Fruit fly (Drosophila melanogaster): ENCODE results near the gene CG13599.

CG13599 gene

dm6 chr3R:23915042-23915428 is 16.4 kb upstream of the CG13599 start (continued):
- TF ChIP-seq Eip74EF (GFP tag; optimal IDR thresholded peaks at IDR 0.05): no peak
- peak; percentile 53 for TF ChIP-seq CG2678 (tag; optimal IDR thresholded peaks at IDR 0.05)
- TF ChIP-seq wek (GFP tag; optimal IDR thresholded peaks at IDR 0.05): no peak
- no peak for TF ChIP-seq exex (tag; optimal IDR thresholded peaks at IDR 0.05)
- TF ChIP-seq vvl (GFP tag; IDR thresholded peaks at IDR 0.05): peak; percentile 65
- no peak for TF ChIP-seq tin (GFP tag; optimal IDR thresholded peaks at IDR 0.05)
- no peak for TF ChIP-seq Scr (GFP tag; IDR thresholded peaks at IDR 0.05; ENCODE audit: partially characterized antibody)
- peak; percentile 49 for TF ChIP-seq CG7839 (tag; optimal IDR thresholded peaks at IDR 0.05)
- 0 out of 3 replicates have a peak, but pooled peaks have one; percentile 26 for TF ChIP-seq H15 (GFP tag; IDR thresholded peaks at IDR 0.05)
- TF ChIP-seq CG8290 (GFP tag; optimal IDR thresholded peaks at IDR 0.05): no peak
- TF ChIP-seq CG8290 (tag; optimal IDR thresholded peaks at IDR 0.05): peak in 1 of 2 experiments; percentile 31
- no peak for TF ChIP-seq CG3407 (GFP tag; optimal IDR thresholded peaks at IDR 0.05)
- no peak for TF ChIP-seq bigmax (GFP tag; optimal IDR thresholded peaks at IDR 0.05)
- TF ChIP-seq CG30403 (GFP tag; optimal IDR thresholded peaks at IDR 0.05): peak; percentile 48
- TF ChIP-seq lab (GFP tag; optimal IDR thresholded peaks at IDR 0.05): peak; percentile 50
- TF ChIP-seq CG2889 (GFP tag; IDR thresholded peaks at IDR 0.05): no peak
- TF ChIP-seq CG17829 (tag; optimal IDR thresholded peaks at IDR 0.05): peak; percentile 2
- TF ChIP-seq Fer3 (tag; optimal IDR thresholded peaks at IDR 0.05): peak; percentile 6
- peak; percentile 8 for TF ChIP-seq CG8924 (tag; optimal IDR thresholded peaks at IDR 0.05)
- TF ChIP-seq Dip3 (GFP tag; optimal IDR thresholded peaks at IDR 0.05): peak; percentile 18
- TF ChIP-seq CG17385 (GFP tag; optimal IDR thresholded peaks at IDR 0.05): no peak
- peak; percentile 17 for TF ChIP-seq ATbp (GFP tag; optimal IDR thresholded peaks at IDR 0.05)
- TF ChIP-seq az2 (GFP tag; optimal IDR thresholded peaks at IDR 0.05): peak; percentile 9
- TF ChIP-seq CG14014 (GFP tag; IDR thresholded peaks at IDR 0.05): peak; percentile 71
- TF ChIP-seq p53 (GFP tag; optimal IDR thresholded peaks at IDR 0.05): no peak
- peak; percentile 91 for TF ChIP-seq corto (GFP tag; optimal IDR thresholded peaks at IDR 0.05)
- no peak for TF ChIP-seq CG7786 (GFP tag; optimal IDR thresholded peaks at IDR 0.05)
- peak; percentile 16 for TF ChIP-seq CG10979 (tag; optimal IDR thresholded peaks at IDR 0.05)
- no peak for TF ChIP-seq gsb (GFP tag; IDR thresholded peaks at IDR 0.05)
- no peak for TF ChIP-seq btn (GFP tag; optimal IDR thresholded peaks at IDR 0.05)
- TF ChIP-seq Fer1 (GFP tag; optimal IDR thresholded peaks at IDR 0.05): peak; percentile 57
- peak; percentile 51; the same call in 1 of the 2 replicates for TF ChIP-seq H2.0 (GFP tag; IDR thresholded peaks at IDR 0.05)
- no peak for TF ChIP-seq pan (optimal IDR thresholded peaks at IDR 0.05)
- peak in 1 of 2 experiments; percentile 73 for TF ChIP-seq pan (GFP tag; optimal IDR thresholded peaks at IDR 0.05 in 1 of 2, IDR thresholded peaks at IDR 0.05 in 1 of 2)
- TF ChIP-seq Taf1 (GFP tag; IDR thresholded peaks at IDR 0.05): 0 out of 2 replicates have a peak, but pooled peaks have one; percentile 27
- peak; percentile 23 for TF ChIP-seq fd96Cb (tag; optimal IDR thresholded peaks at IDR 0.05)
- peak; percentile 47 for TF ChIP-seq CG2712 (tag; optimal IDR thresholded peaks at IDR 0.05)
- TF ChIP-seq CG9932 (GFP tag; IDR thresholded peaks at IDR 0.05): peak; percentile 57
- TF ChIP-seq CkIIα-i1 (GFP tag; IDR thresholded peaks at IDR 0.05): 0 out of 2 replicates have a peak, but pooled peaks have one; percentile 19
- TF ChIP-seq ci (GFP tag; IDR thresholded peaks at IDR 0.05): 0 out of 3 replicates have a peak, but pooled peaks have one; percentile 41
- TF ChIP-seq slbo (GFP tag; IDR thresholded peaks at IDR 0.05): peak; percentile 34; the same call in 1 of the 2 replicates
- TF ChIP-seq lilli (GFP tag; optimal IDR thresholded peaks at IDR 0.05): peak; percentile 19
- no peak for TF ChIP-seq CG7357 (GFP tag; IDR thresholded peaks at IDR 0.05)
- peak; percentile 36; the same call in 2 of the 3 replicates for TF ChIP-seq dysf (GFP tag; IDR thresholded peaks at IDR 0.05)
- no peak for TF ChIP-seq HLH54F (GFP tag; optimal IDR thresholded peaks at IDR 0.05)
- TF ChIP-seq CG14667 (GFP tag; IDR thresholded peaks at IDR 0.05): 0 out of 2 replicates have a peak, but pooled peaks have one; percentile 15
- TF ChIP-seq Jarid2 (GFP tag; optimal IDR thresholded peaks at IDR 0.05): no peak
- peak; percentile 21 for TF ChIP-seq Oli (tag; optimal IDR thresholded peaks at IDR 0.05)
- no peak for TF ChIP-seq gsb-n (tag; optimal IDR thresholded peaks at IDR 0.05)
- peak; percentile 40; the same call in 1 of the 2 replicates for TF ChIP-seq ttk (GFP tag; IDR thresholded peaks at IDR 0.05)
- TF ChIP-seq CG11504 (tag; optimal IDR thresholded peaks at IDR 0.05): peak; percentile 54
